Worm (Caenorhabditis elegans) whole organism, mixed stage, embryonic: ENCODE data around the gene T10C6.16.

ENCODE experiments used
- M03D4.4 ChIP-seq: sonication (generic microtip); optimal IDR thresholded peaks from 2 replicates; lab custom pipeline; 2017; ENCODE audit warnings: mild to moderate bottlenecking, missing genetic modification characterization, missing compliant biosample characterization
- blmp-1 ChIP-seq: fragments of 150-350 bp; optimal IDR thresholded peaks from 2 replicates; lab custom pipeline; 2014; ENCODE audit warnings: missing biosample characterization, missing genetic modification characterization
- ceh-39 ChIP-seq: fragments of 150-350 bp; optimal IDR thresholded peaks from 2 replicates; lab custom pipeline; 2014; ENCODE audit warnings: missing biosample characterization, missing genetic modification characterization
- ceh-43 ChIP-seq: fragments of 200-800 bp; sonication (Bioruptor generic); optimal IDR thresholded peaks from 2 replicates; lab custom pipeline; 2018; ENCODE audit warnings: mild to moderate bottlenecking, missing genetic modification characterization, moderate library complexity, missing compliant biosample characterization
- ces-1 ChIP-seq: fragments of 150-350 bp; optimal IDR thresholded peaks from 2 replicates; lab custom pipeline; 2014; ENCODE audit warnings: missing biosample characterization, missing genetic modification reagents, missing genetic modification characterization
- cnd-1 ChIP-seq: fragments of 200-800 bp; sonication (Bioruptor generic); optimal IDR thresholded peaks from 2 replicates; lab custom pipeline; 2018; ENCODE audit warnings: mild to moderate bottlenecking, missing genetic modification characterization, missing compliant biosample characterization
- drap-1 ChIP-seq: fragments of 200-800 bp; sonication (Bioruptor generic); optimal IDR thresholded peaks from 3 replicates; lab custom pipeline; 2018; ENCODE audit warnings: mild to moderate bottlenecking, missing genetic modification characterization, missing compliant biosample characterization
- elt-1 ChIP-seq: sonication (generic microtip); optimal IDR thresholded peaks from 2 replicates; lab custom pipeline; 2017; ENCODE audit warnings: missing genetic modification characterization, mild to moderate bottlenecking, missing compliant biosample characterization, antibody characterized with exemption, moderate library complexity, borderline replicate concordance; ENCODE audit not compliant: insufficient read depth
- elt-3 ChIP-seq: fragments of 150-350 bp; optimal IDR thresholded peaks from 2 replicates; lab custom pipeline; 2014; ENCODE audit warnings: missing biosample characterization, missing genetic modification characterization
- flh-1 ChIP-seq: fragments of 200-800 bp; sonication (Bioruptor generic); optimal IDR thresholded peaks from 2 replicates; lab custom pipeline; 2018; ENCODE audit warnings: mild to moderate bottlenecking, missing genetic modification characterization, moderate library complexity, missing compliant biosample characterization
- ham-2 ChIP-seq: fragments of 200-800 bp; sonication (Bioruptor generic); optimal IDR thresholded peaks from 2 replicates; lab custom pipeline; 2018; ENCODE audit warnings: mild to moderate bottlenecking, missing genetic modification characterization, missing compliant biosample characterization
- hlh-1 ChIP-seq: fragments of 150-350 bp; optimal IDR thresholded peaks from 2 replicates; lab custom pipeline; 2014; ENCODE audit warnings: missing biosample characterization, missing genetic modification reagents, missing genetic modification characterization
- lin-13 ChIP-seq: fragments of 150-350 bp; optimal IDR thresholded peaks from 2 replicates; lab custom pipeline; 2014; ENCODE audit warnings: missing biosample characterization, missing genetic modification characterization
- lsy-2 ChIP-seq: fragments of 150-350 bp; optimal IDR thresholded peaks from 2 replicates; lab custom pipeline; 2014; ENCODE audit warnings: missing biosample characterization, missing genetic modification characterization
- mab-5 ChIP-seq: fragments of 150-350 bp; optimal IDR thresholded peaks from 2 replicates; lab custom pipeline; 2014; ENCODE audit warnings: missing biosample characterization, missing genetic modification characterization
- mep-1 ChIP-seq: fragments of 150-350 bp; optimal IDR thresholded peaks from 2 replicates; lab custom pipeline; 2017; ENCODE audit warnings: missing biosample characterization, missing genetic modification reagents, missing genetic modification characterization, inconsistent platforms
- mls-2 ChIP-seq: sonication (generic microtip); optimal IDR thresholded peaks from 2 replicates; lab custom pipeline; 2016; ENCODE audit warnings: mild to moderate bottlenecking, missing genetic modification characterization, moderate library complexity, missing compliant biosample characterization
- nhr-12 ChIP-seq: fragments of 150-350 bp; optimal IDR thresholded peaks from 2 replicates; lab custom pipeline; 2014; ENCODE audit warnings: missing biosample characterization, missing genetic modification characterization
- nhr-2 ChIP-seq: fragments of 150-350 bp; optimal IDR thresholded peaks from 2 replicates; lab custom pipeline; 2014; ENCODE audit warnings: missing biosample characterization, missing genetic modification characterization
- nhr-237 ChIP-seq: fragments of 150-350 bp; optimal IDR thresholded peaks from 2 replicates; lab custom pipeline; 2014; ENCODE audit warnings: missing biosample characterization, missing genetic modification characterization
- nhr-28 ChIP-seq: fragments of 150-350 bp; optimal IDR thresholded peaks from 2 replicates; lab custom pipeline; 2014; ENCODE audit warnings: missing biosample characterization, missing genetic modification characterization
- nhr-76 ChIP-seq: sonication (generic microtip); optimal IDR thresholded peaks from 2 replicates; lab custom pipeline; 2017; ENCODE audit warnings: missing biosample characterization, missing genetic modification characterization
- pha-4 ChIP-seq: fragments of 150-350 bp; optimal IDR thresholded peaks from 2 replicates; lab custom pipeline; 2018; ENCODE audit warnings: missing biosample characterization, missing genetic modification reagents, missing genetic modification characterization
- sem-2 ChIP-seq: fragments of 200-800 bp; sonication (Bioruptor generic); optimal IDR thresholded peaks from 2 replicates; lab custom pipeline; 2018; ENCODE audit warnings: mild to moderate bottlenecking, missing genetic modification characterization, missing compliant biosample characterization
- snpc-4 ChIP-seq: fragments of 150-350 bp; optimal IDR thresholded peaks from 2 replicates; lab custom pipeline; 2014; ENCODE audit warnings: missing biosample characterization, missing genetic modification characterization
- sptf-1 ChIP-seq: sonication (generic microtip); optimal IDR thresholded peaks from 2 replicates; lab custom pipeline; 2017; ENCODE audit warnings: mild to moderate bottlenecking, missing genetic modification characterization, moderate library complexity, missing compliant biosample characterization
- tbx-8 ChIP-seq: fragments of 200-800 bp; sonication (Bioruptor generic); optimal IDR thresholded peaks from 2 replicates; lab custom pipeline; 2018; ENCODE audit warnings: mild to moderate bottlenecking, missing genetic modification characterization, moderate library complexity, missing compliant biosample characterization
- unc-120 ChIP-seq: sonication (generic microtip); optimal IDR thresholded peaks from 2 replicates; lab custom pipeline; 2017; ENCODE audit warnings: missing genetic modification characterization, missing compliant biosample characterization; ENCODE audit not compliant: poor library complexity, severe bottlenecking
- unc-39 ChIP-seq: fragments of 150-350 bp; optimal IDR thresholded peaks from 2 replicates; lab custom pipeline; 2014; ENCODE audit warnings: missing biosample characterization, missing genetic modification characterization
- unc-62 ChIP-seq: fragments of 150-350 bp; optimal IDR thresholded peaks from 2 replicates; lab custom pipeline; 2014; ENCODE audit warnings: missing biosample characterization, missing genetic modification reagents, missing genetic modification characterization
- zip-8 ChIP-seq: fragments of 150-350 bp; optimal IDR thresholded peaks from 2 replicates; lab custom pipeline; 2014; ENCODE audit warnings: missing biosample characterization, missing genetic modification characterization
- ztf-11 ChIP-seq: fragments of 150-350 bp; optimal IDR thresholded peaks from 2 replicates; lab custom pipeline; 2014; ENCODE audit warnings: missing biosample characterization, missing genetic modification characterization

T10C6.16 gene

ce11 chrV:16036166-16036565 is 3.4 kb upstream of the T10C6.16 start, which contains the start of gene T10C6.10:
TSS of gene T10C6.10 (plus strand) at chrV:16036413.
- TF ChIP-seq ham-2 (GFP tag; lab: Kevin White, UChicago) = no peak
- no peak for TF ChIP-seq elt-1 (tag; lab: Kevin White, UChicago)
- no peak for TF ChIP-seq nhr-12 (tag; lab: Kevin White, UChicago)
- no peak for TF ChIP-seq zip-8 (tag; lab: Kevin White, UChicago)
- no peak for TF ChIP-seq mab-5 (tag; lab: Kevin White, UChicago)

- no peak for TF ChIP-seq lsy-2 (tag; lab: Kevin White, UChicago)
- TF ChIP-seq ceh-39 = no peak
- TF ChIP-seq tbx-8 (GFP tag; lab: Kevin White, UChicago) = no peak
- TF ChIP-seq elt-3 (tag; lab: Kevin White, UChicago) = no peak
- no peak for TF ChIP-seq unc-62 (GFP tag; lab: Kevin White, UChicago)
- TF ChIP-seq, all 35 proteins: peak for 0
Measured at ce11 chrV:16033491-16033890, 686 bp upstream of the T10C6.16 start.

DNA sequence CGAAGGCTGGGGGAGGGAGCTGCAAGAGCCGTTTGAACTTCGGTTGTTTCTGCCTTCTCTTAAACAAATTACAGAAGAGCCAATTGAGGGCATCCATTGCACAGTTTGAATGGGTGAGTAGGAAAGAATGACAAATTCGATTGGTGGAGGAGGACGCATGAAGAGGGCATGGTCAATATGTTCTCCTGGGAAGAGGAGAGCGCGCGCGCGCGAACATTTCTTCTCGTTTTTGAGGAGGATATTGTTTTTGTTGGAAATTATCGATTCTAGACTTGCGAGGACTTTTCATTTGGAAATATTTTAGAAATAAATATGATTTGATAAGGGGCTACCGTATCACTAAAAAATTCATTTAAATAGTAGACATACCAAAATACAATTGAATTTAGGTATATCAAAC is 1.2 kb downstream of the T10C6.16 start, which contains the start of gene T10C6.7:
Gene T10C6.7, minus strand, starts transcription at position 143 of the 400 bp plus-strand sequence.
- TF ChIP-seq ceh-43 (no peak), hlh-1 (tag; lab: Kevin White, UChicago) (no peak), nhr-76 (tag; lab: Kevin White, UChicago) (no peak), ceh-39 (no peak), mab-5 (tag; lab: Kevin White, UChicago) (no peak), zip-8 (tag; lab: Kevin White, UChicago) (no peak), nhr-28 (tag; lab: Kevin White, UChicago) (no peak), nhr-12 (tag; lab: Kevin White, UChicago) (no peak), unc-120 (tag; lab: Kevin White, UChicago) (no peak), elt-3 (tag; lab: Kevin White, UChicago) (no peak), lsy-2 (tag; lab: Kevin White, UChicago) (no peak), unc-39 (tag; lab: Kevin White, UChicago) (no peak), ztf-11 (tag; lab: Kevin White, UChicago) (no peak), unc-62 (GFP tag; lab: Kevin White, UChicago) (no peak), mls-2 (no peak), M03D4.4 (tag; lab: Kevin White, UChicago) (no peak)

ce11 chrV:16029237-16029636 is 3.6 kb downstream of the T10C6.16 start:
- TF ChIP-seq nhr-12 (tag; lab: Kevin White, UChicago) (no peak), unc-39 (tag; lab: Kevin White, UChicago) (no peak), nhr-237 (tag; lab: Kevin White, UChicago) (no peak), mls-2 (no peak), ztf-11 (tag; lab: Kevin White, UChicago) (no peak), lin-13 (tag; lab: Kevin White, UChicago) (no peak), ces-1 (GFP tag; lab: Kevin White, UChicago) (no peak), elt-3 (tag; lab: Kevin White, UChicago) (no peak), unc-120 (tag; lab: Kevin White, UChicago) (no peak), ceh-39 (no peak), zip-8 (tag; lab: Kevin White, UChicago) (no peak)

- no peak for TF ChIP-seq sptf-1 (tag; lab: Kevin White, UChicago)
- no peak for TF ChIP-seq sem-2 (GFP tag; lab: Kevin White, UChicago)
- TF ChIP-seq ztf-11 (tag; lab: Kevin White, UChicago) = no peak
- TF ChIP-seq mep-1 (tag; lab: Kevin White, UChicago) = no peak
- TF ChIP-seq flh-1 (GFP tag; lab: Kevin White, UChicago) = no peak
Measured at ce11 chrV:16024917-16025316, 7.9 kb downstream of the T10C6.16 start.

DNA sequence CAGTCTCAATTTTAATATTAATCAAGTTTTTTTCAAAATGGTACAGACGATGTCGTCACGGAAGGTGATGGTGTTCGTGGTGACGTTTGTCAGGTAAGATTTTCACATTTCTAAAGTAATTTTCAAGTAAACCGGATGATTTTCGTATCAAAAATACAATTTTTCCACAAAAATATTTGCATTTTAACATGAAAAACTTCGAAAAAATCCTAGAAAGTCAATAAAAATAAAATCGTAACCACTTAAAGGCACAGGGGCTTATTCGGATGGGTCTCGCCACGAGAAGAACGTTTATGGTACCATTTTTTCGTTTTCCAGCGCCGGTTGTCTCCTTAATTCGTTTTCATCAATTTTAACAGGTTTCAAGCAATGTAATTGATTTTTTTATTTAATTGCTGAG is 8.5 kb downstream of the T10C6.16 start, which contains the start of gene T10C6.6:
Gene T10C6.6, plus strand, starts transcription at position 27 of the 400 bp plus-strand sequence.
- TF ChIP-seq zip-8 (tag; lab: Kevin White, UChicago) = no peak
- TF ChIP-seq nhr-237 (tag; lab: Kevin White, UChicago) = no peak
- no peak for TF ChIP-seq unc-120 (tag; lab: Kevin White, UChicago)
- no peak for TF ChIP-seq tbx-8 (GFP tag; lab: Kevin White, UChicago)
- TF ChIP-seq blmp-1 (tag; lab: Kevin White, UChicago) = no peak
- TF ChIP-seq drap-1 (GFP tag; lab: Kevin White, UChicago) = no peak
- no peak for TF ChIP-seq mep-1 (tag; lab: Kevin White, UChicago)
- TF ChIP-seq snpc-4 (tag; lab: Kevin White, UChicago) = no peak
- TF ChIP-seq nhr-28 (tag; lab: Kevin White, UChicago) = no peak
- TF ChIP-seq cnd-1 (tag; lab: Kevin White, UChicago) = no peak
- no peak for TF ChIP-seq nhr-2
- TF ChIP-seq pha-4 (tag; lab: Kevin White, UChicago) = no peak
- TF ChIP-seq hlh-1 (tag; lab: Kevin White, UChicago) = no peak
